Worm (Caenorhabditis elegans) whole organism, L1 larva: Measurements from ENCODE around the gene C04A11.5.

Experiments
- C16A3.4 ChIP-seq: fragments of 150-350 bp; optimal IDR thresholded peaks from 2 replicates; lab custom pipeline; 2014; ENCODE audit warnings: missing biosample characterization, missing genetic modification characterization
- F16B12.6 ChIP-seq: fragments of 150-350 bp; optimal IDR thresholded peaks from 2 replicates; lab custom pipeline; 2014; ENCODE audit warnings: missing biosample characterization, missing genetic modification characterization
- aha-1 ChIP-seq: fragments of 150-350 bp; optimal IDR thresholded peaks from 2 replicates; lab custom pipeline; 2014; ENCODE audit warnings: missing biosample characterization, missing genetic modification characterization
- alr-1 ChIP-seq: fragments of 200-800 bp; sonication (Bioruptor generic); optimal IDR thresholded peaks from 2 replicates; lab custom pipeline; 2018; ENCODE audit warnings: borderline replicate concordance, mild to moderate bottlenecking, missing genetic modification characterization, missing compliant biosample characterization
- aly-2 ChIP-seq: fragments of 150-350 bp; optimal IDR thresholded peaks from 2 replicates; lab custom pipeline; 2014; ENCODE audit warnings: missing biosample characterization, missing genetic modification characterization
- ceh-63 ChIP-seq: fragments of 200-800 bp; sonication (Bioruptor generic); optimal IDR thresholded peaks from 2 replicates; lab custom pipeline; 2018; ENCODE audit warnings: mild to moderate bottlenecking, missing genetic modification characterization, missing compliant biosample characterization
- ceh-82 ChIP-seq, 3 experiments: fragments of 150-350 bp in 1 of 3; sonication (generic microtip) in 2 of 3; optimal IDR thresholded peaks; 2 replicates each; lab custom pipeline; 2014 to 2017; ENCODE audit warnings: missing biosample characterization in 3 of 3, missing genetic modification characterization in 3 of 3
- ceh-90 ChIP-seq: sonication (generic microtip); optimal IDR thresholded peaks from 2 replicates; lab custom pipeline; 2016; ENCODE audit warnings: missing genetic modification characterization, missing compliant biosample characterization
- efl-1 ChIP-seq, 4 experiments: fragments of 150-350 bp; optimal IDR thresholded peaks in 3 of 4; peaks in 1 of 4; 1 replicate in 1 of 4; 2 replicates in 3 of 4; lab custom pipeline; 2014; ENCODE audit warnings: missing biosample characterization in 2 of 4, missing genetic modification characterization in 2 of 4, missing genetic modification reagents in 2 of 4
- efl-3 ChIP-seq: fragments of 200-800 bp; sonication (Bioruptor generic); optimal IDR thresholded peaks from 2 replicates; lab custom pipeline; 2018; ENCODE audit warnings: mild to moderate bottlenecking, missing genetic modification characterization, missing compliant biosample characterization
- egl-13 ChIP-seq: sonication (generic microtip); optimal IDR thresholded peaks from 2 replicates; lab custom pipeline; 2016; ENCODE audit warnings: missing genotype, missing genetic modification reagents, missing genetic modification characterization, missing compliant biosample characterization
- egl-27 ChIP-seq, 2 experiments: fragments of 150-350 bp in 1 of 2; sonication (generic microtip); optimal IDR thresholded peaks; 3 replicates each; lab custom pipeline; 2017 to 2018; ENCODE audit warnings: missing biosample characterization in 2 of 2, missing genetic modification characterization in 2 of 2, missing genetic modification reagents in 2 of 2
- elt-2 ChIP-seq: sonication (generic microtip); optimal IDR thresholded peaks from 2 replicates; lab custom pipeline; 2016; ENCODE audit warnings: missing genetic modification characterization, mild to moderate bottlenecking, inconsistent platforms, missing compliant biosample characterization, missing genetic modification reagents
- elt-3 ChIP-seq, 6 experiments: fragments of 150-350 bp in 1 of 6; sonication (generic microtip); optimal IDR thresholded peaks; 2 replicates each; lab custom pipeline; 2017 to 2018; ENCODE audit warnings: missing biosample characterization in 6 of 6, missing genetic modification characterization in 6 of 6, inconsistent platforms in 1 of 6
- ets-5 ChIP-seq: fragments of 200-800 bp; sonication (Bioruptor generic); IDR thresholded peaks from 2 replicates; pipeline ENCODE4 v1.3.6; 2022; ENCODE audit warnings: missing genetic modification characterization, missing compliant biosample characterization
- fkh-10 ChIP-seq: sonication (generic microtip); optimal IDR thresholded peaks from 2 replicates; lab custom pipeline; 2017; ENCODE audit warnings: missing biosample characterization, missing genetic modification reagents, missing genetic modification characterization
- fkh-4 ChIP-seq: sonication (generic microtip); optimal IDR thresholded peaks from 2 replicates; lab custom pipeline; 2016; ENCODE audit warnings: missing compliant biosample characterization, missing genetic modification characterization, borderline replicate concordance
- fos-1 ChIP-seq: fragments of 150-350 bp; optimal IDR thresholded peaks from 2 replicates; lab custom pipeline; 2014; ENCODE audit warnings: missing biosample characterization, missing genetic modification characterization
- hlh-17 ChIP-seq: fragments of 200-800 bp; sonication (Bioruptor generic); optimal IDR thresholded peaks from 2 replicates; lab custom pipeline; 2018; ENCODE audit warnings: missing genetic modification characterization, mild to moderate bottlenecking, missing compliant biosample characterization, moderate library complexity, borderline replicate concordance
- hlh-4 ChIP-seq: sonication (generic microtip); optimal IDR thresholded peaks from 2 replicates; lab custom pipeline; 2016; ENCODE audit warnings: mild to moderate bottlenecking, missing genetic modification characterization, missing compliant biosample characterization
- irx-1 ChIP-seq: sonication (generic microtip); optimal IDR thresholded peaks from 2 replicates; lab custom pipeline; 2016; ENCODE audit warnings: missing genetic modification characterization, missing compliant biosample characterization
- isw-1 ChIP-seq: fragments of 200-800 bp; sonication (Bioruptor generic); IDR thresholded peaks from 2 replicates; pipeline ENCODE4 v1.3.6; 2022; ENCODE audit warnings: missing genetic modification characterization, missing compliant biosample characterization
- lin-13 ChIP-seq: fragments of 150-350 bp; optimal IDR thresholded peaks from 2 replicates; lab custom pipeline; 2014; ENCODE audit warnings: missing biosample characterization, missing genetic modification reagents, missing genetic modification characterization
- lin-14 ChIP-seq: fragments of 200-800 bp; sonication (Bioruptor generic); optimal IDR thresholded peaks from 2 replicates; lab custom pipeline; 2018; ENCODE audit warnings: mild to moderate bottlenecking, missing genetic modification characterization, moderate library complexity, missing compliant biosample characterization
- lsy-2 ChIP-seq, 2 experiments: fragments of 150-350 bp; optimal IDR thresholded peaks; 2 replicates each; lab custom pipeline; 2014; ENCODE audit warnings: missing biosample characterization in 2 of 2, missing genetic modification characterization in 2 of 2
- mab-9 ChIP-seq: fragments of 200-800 bp; sonication (Bioruptor generic); IDR thresholded peaks from 2 replicates; pipeline ENCODE4 v1.3.6; 2022; ENCODE audit warnings: missing genetic modification reagents, missing genetic modification characterization, missing compliant biosample characterization
- mdl-1 ChIP-seq, 2 experiments: fragments of 150-350 bp; optimal IDR thresholded peaks; 2 replicates each; lab custom pipeline; 2014 to 2017; ENCODE audit warnings: missing biosample characterization in 2 of 2, missing genetic modification characterization in 2 of 2, inconsistent platforms in 1 of 2
- mef-2 ChIP-seq: fragments of 150-350 bp; optimal IDR thresholded peaks from 2 replicates; lab custom pipeline; 2014; ENCODE audit warnings: missing biosample characterization, missing genetic modification characterization
- mep-1 ChIP-seq: fragments of 150-350 bp; optimal IDR thresholded peaks from 2 replicates; lab custom pipeline; 2014; ENCODE audit warnings: missing biosample characterization, missing genetic modification characterization
- nhr-11 ChIP-seq: fragments of 150-350 bp; optimal IDR thresholded peaks from 2 replicates; lab custom pipeline; 2014; ENCODE audit warnings: missing biosample characterization, missing genetic modification characterization
- nhr-19 ChIP-seq: fragments of 200-800 bp; sonication (Bioruptor generic); conservative IDR thresholded peaks from 2 replicates; pipeline ENCODE4 v1.3.6; 2022; ENCODE audit warnings: missing genetic modification characterization, missing compliant biosample characterization
- nhr-237 ChIP-seq: fragments of 150-350 bp; optimal IDR thresholded peaks from 2 replicates; lab custom pipeline; 2014; ENCODE audit warnings: missing biosample characterization, missing genetic modification characterization
- nhr-28 ChIP-seq: fragments of 150-350 bp; optimal IDR thresholded peaks from 2 replicates; lab custom pipeline; 2014; ENCODE audit warnings: missing biosample characterization, missing genetic modification characterization
- nhr-47 ChIP-seq: sonication (generic microtip); optimal IDR thresholded peaks from 2 replicates; lab custom pipeline; 2016; ENCODE audit warnings: mild to moderate bottlenecking, missing genetic modification characterization, moderate library complexity, missing compliant biosample characterization
- nhr-77 ChIP-seq: fragments of 150-350 bp; optimal IDR thresholded peaks from 2 replicates; lab custom pipeline; 2014; ENCODE audit warnings: missing biosample characterization, missing genetic modification characterization
- nhr-84 ChIP-seq: sonication (generic microtip); optimal IDR thresholded peaks from 2 replicates; lab custom pipeline; 2017; ENCODE audit warnings: missing biosample characterization, missing genetic modification characterization
- nhr-85 ChIP-seq: sonication (generic microtip); peaks from one replicate; lab custom pipeline; 2016; ENCODE audit warnings: missing genetic modification characterization, inconsistent platforms, missing compliant biosample characterization
- nhr-90 ChIP-seq: sonication (generic microtip); optimal IDR thresholded peaks from 2 replicates; lab custom pipeline; 2016; ENCODE audit warnings: mild to moderate bottlenecking, missing genetic modification characterization, missing compliant biosample characterization; ENCODE audit not compliant: poor library complexity
- skn-1 ChIP-seq: fragments of 150-350 bp; optimal IDR thresholded peaks from 2 replicates; lab custom pipeline; 2014; ENCODE audit warnings: missing biosample characterization, missing genetic modification characterization
- snu-23 ChIP-seq: sonication (generic microtip); optimal IDR thresholded peaks from 2 replicates; lab custom pipeline; 2016; ENCODE audit warnings: missing genetic modification characterization, missing compliant biosample characterization
- swsn-7 ChIP-seq: sonication (generic microtip); optimal IDR thresholded peaks from 2 replicates; lab custom pipeline; 2016; ENCODE audit warnings: missing genetic modification characterization, missing compliant biosample characterization
- tbx-2 ChIP-seq: sonication (generic microtip); optimal IDR thresholded peaks from 2 replicates; lab custom pipeline; 2016; ENCODE audit warnings: missing genetic modification characterization, missing compliant biosample characterization
- unc-30 ChIP-seq: sonication (generic microtip); optimal IDR thresholded peaks from 2 replicates; lab custom pipeline; 2017; ENCODE audit warnings: missing biosample characterization, missing genetic modification characterization
- unc-62 ChIP-seq: fragments of 150-350 bp; optimal IDR thresholded peaks from 2 replicates; lab custom pipeline; 2014; ENCODE audit warnings: missing biosample characterization, missing genetic modification reagents, missing genetic modification characterization
- vab-15 ChIP-seq: sonication (generic microtip); optimal IDR thresholded peaks from 2 replicates; lab custom pipeline; 2017; ENCODE audit warnings: missing genotype, mild to moderate bottlenecking, missing genetic modification characterization, missing compliant biosample characterization
- zip-4 ChIP-seq: fragments of 200-800 bp; sonication (Bioruptor generic); optimal IDR thresholded peaks from 2 replicates; lab custom pipeline; 2018; ENCODE audit warnings: mild to moderate bottlenecking, missing genetic modification characterization, moderate library complexity, missing compliant biosample characterization

Gene C04A11.5

ce11 chrX:13687111-13687512 lies 22.7 kb downstream of the C04A11.5 start (continued):
- no peak for TF ChIP-seq F16B12.6 (tag; lab: Kevin White, UChicago)
- no peak for TF ChIP-seq unc-30 (tag; lab: Kevin White, UChicago)
- no peak for TF ChIP-seq efl-3
- peak; percentile 65 for TF ChIP-seq snu-23 (GFP tag; lab: Kevin White, UChicago)
- no peak for TF ChIP-seq ceh-63 (GFP tag; lab: Kevin White, UChicago)
- TF ChIP-seq alr-1: no peak
- TF ChIP-seq swsn-7 (tag; lab: Kevin White, UChicago): peak; percentile 55
- TF ChIP-seq fos-1 (tag; lab: Kevin White, UChicago): no peak
- no peak for TF ChIP-seq nhr-11 (tag; lab: Kevin White, UChicago)
- peak; percentile 54 for TF ChIP-seq mep-1 (tag; lab: Kevin White, UChicago)
- no peak for TF ChIP-seq irx-1 (tag; lab: Kevin White, UChicago)
- TF ChIP-seq mab-9: no peak
- TF ChIP-seq nhr-77 (tag; lab: Kevin White, UChicago): no peak
- no peak for TF ChIP-seq nhr-84
- TF ChIP-seq tbx-2 (tag; lab: Kevin White, UChicago): peak; percentile 57
- TF ChIP-seq hlh-17: no peak
- TF ChIP-seq hlh-4 (tag; lab: Kevin White, UChicago): no peak
- no peak for TF ChIP-seq ceh-90 (tag; lab: Kevin White, UChicago)
- no peak for TF ChIP-seq nhr-28
- no peak for TF ChIP-seq C16A3.4 (tag; lab: Kevin White, UChicago)
- TF ChIP-seq egl-13: no peak
- no peak for TF ChIP-seq unc-62 (GFP tag; lab: Kevin White, UChicago)
- TF ChIP-seq fkh-4 (tag; lab: Kevin White, UChicago): no peak
- TF ChIP-seq fkh-10 (GFP tag; lab: Kevin White, UChicago): peak; percentile 36
- TF ChIP-seq mef-2 (tag; lab: Kevin White, UChicago): no peak
- TF ChIP-seq zip-4 (GFP tag; lab: Kevin White, UChicago): peak; percentile 82
- peak; percentile 29 for TF ChIP-seq isw-1
- no peak for TF ChIP-seq aha-1 (tag; lab: Kevin White, UChicago)
- no peak for TF ChIP-seq aly-2 (tag; lab: Kevin White, UChicago)
- peak; percentile 60 for TF ChIP-seq nhr-47 (tag; lab: Kevin White, UChicago)
- TF ChIP-seq nhr-85 (tag; lab: Kevin White, UChicago): peak; percentile 50
- TF ChIP-seq ceh-82 (tag; optimal IDR thresholded peaks at IDR 0.05; lab: Kevin White, UChicago): peak; percentile 34 to 71 (median 56)
- no peak for TF ChIP-seq nhr-90 (tag; lab: Kevin White, UChicago)
- no peak for TF ChIP-seq nhr-237 (tag; lab: Kevin White, UChicago)
- peak in 1 of 2 experiments; percentile 33 for TF ChIP-seq lsy-2 (tag; optimal IDR thresholded peaks at IDR 0.05; lab: Kevin White, UChicago)
- TF ChIP-seq egl-27 (tag; optimal IDR thresholded peaks at IDR 0.05; lab: Kevin White, UChicago): no peak
- no peak; the same call in 1 of the 2 replicates for TF ChIP-seq nhr-19 (GFP tag; lab: Robert Waterston, UW)
- TF ChIP-seq elt-2 (tag; lab: Kevin White, UChicago): no peak
- TF ChIP-seq, all 84 proteins: peak for 27

- TF ChIP-seq elt-3 (tag; optimal IDR thresholded peaks at IDR 0.05; lab: Kevin White, UChicago): no peak
- no peak for TF ChIP-seq nhr-11 (tag; lab: Kevin White, UChicago)
- TF ChIP-seq skn-1 (tag; lab: Kevin White, UChicago): no peak
- TF ChIP-seq nhr-84: no peak
- TF ChIP-seq lin-14 (GFP tag; lab: Kevin White, UChicago): no peak
- no peak for TF ChIP-seq fkh-4 (tag; lab: Kevin White, UChicago)
- no peak for TF ChIP-seq efl-1 (optimal IDR thresholded peaks at IDR 0.05; lab: Kevin White, UChicago)
- no peak for TF ChIP-seq efl-1 (GFP tag; optimal IDR thresholded peaks at IDR 0.05 in 1 of 2; lab: Kevin White, UChicago)
- no peak for TF ChIP-seq mab-9
- TF ChIP-seq ets-5 (GFP tag; lab: Robert Waterston, UW): no peak
- TF ChIP-seq lin-13 (GFP tag; lab: Kevin White, UChicago): no peak
- TF ChIP-seq egl-27 (tag; optimal IDR thresholded peaks at IDR 0.05; lab: Kevin White, UChicago): no peak
- TF ChIP-seq mdl-1 (tag; optimal IDR thresholded peaks at IDR 0.05; lab: Kevin White, UChicago): no peak
- no peak for TF ChIP-seq alr-1
- TF ChIP-seq vab-15 (tag; lab: Kevin White, UChicago): no peak
- TF ChIP-seq snu-23 (GFP tag; lab: Kevin White, UChicago): no peak
Observed at ce11 chrX:13687655-13688054, 23.3 kb downstream of the C04A11.5 start, which contains the start of gene adm-2. adm-2 (plus strand) TSS chrX:13687955.
